Worm (Caenorhabditis elegans) whole organism, L4/young adult: ENCODE results near the gene nhr-255.

Experiments
- W03F9.2 ChIP-seq: fragments of 150-350 bp; optimal IDR thresholded peaks from 2 replicates; lab custom pipeline; 2014; ENCODE audit warnings: missing biosample characterization, missing genetic modification characterization
- dao-5 ChIP-seq: sonication (generic microtip); optimal IDR thresholded peaks from 2 replicates; lab custom pipeline; 2016; ENCODE audit warnings: missing genotype, missing genetic modification characterization, moderate library complexity, missing compliant biosample characterization
- him-1 ChIP-seq: sonication (generic microtip); optimal IDR thresholded peaks from 2 replicates; lab custom pipeline; 2016; ENCODE audit warnings: missing genotype, missing genetic modification reagents, missing genetic modification characterization, missing compliant biosample characterization

nhr-255 gene

DNA sequence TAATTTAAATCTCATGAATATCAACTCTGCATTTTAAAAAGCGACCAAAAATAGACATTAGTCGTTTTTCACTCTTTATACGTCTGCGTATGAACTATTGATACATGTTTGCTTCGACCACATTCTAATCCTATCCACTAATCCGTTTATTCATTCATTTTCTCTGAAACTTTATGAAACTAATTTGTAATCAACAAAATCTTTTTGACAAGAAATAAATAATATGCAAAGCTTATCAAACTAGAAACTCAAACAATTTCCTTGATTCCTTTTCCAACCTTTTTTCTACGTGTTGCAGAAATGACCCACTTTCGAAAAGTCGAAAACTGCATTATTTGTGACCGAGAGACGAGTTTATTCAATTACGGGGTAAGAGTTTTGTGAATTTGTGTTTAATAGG is at the start of gene nhr-255:
Gene nhr-255 (plus strand): TSS at position 301 of the 400 bp plus-strand sequence.
- TF ChIP-seq him-1 (tag; lab: Kevin White, UChicago) (no peak), dao-5 (tag; lab: Kevin White, UChicago) (no peak), W03F9.2 (tag; lab: Kevin White, UChicago) (no peak)

DNA sequence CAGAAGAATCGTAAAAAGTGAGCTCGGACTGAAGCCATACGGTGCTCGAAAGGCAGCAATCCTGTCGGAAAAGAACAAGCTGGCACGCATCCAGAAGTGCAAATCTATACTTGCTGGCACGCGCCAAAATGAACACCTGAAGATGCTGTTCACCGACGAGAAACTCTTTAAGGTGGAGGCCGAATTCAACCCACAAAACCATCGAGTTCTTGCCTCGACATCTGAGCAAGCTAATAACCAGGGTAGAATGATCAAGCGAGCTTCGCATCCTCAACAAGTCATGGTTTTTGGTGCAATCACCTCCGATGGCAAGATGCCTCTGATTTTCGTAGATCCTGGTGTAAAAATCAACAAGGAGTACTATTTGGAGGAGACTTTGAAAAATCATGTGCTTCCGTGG is 48.9 kb upstream of the nhr-255 start:
- TF ChIP-seq him-1 (tag; lab: Kevin White, UChicago) (no peak), W03F9.2 (tag; lab: Kevin White, UChicago) (no peak), dao-5 (tag; lab: Kevin White, UChicago) (no peak)

ce11 chrX:15696400-15696799 is 46.0 kb upstream of the nhr-255 start, which contains the start of gene ZK662.2:
Gene ZK662.2 (plus strand): TSS chrX:15696700.
- TF ChIP-seq W03F9.2 (tag; lab: Kevin White, UChicago) (no peak), dao-5 (tag; lab: Kevin White, UChicago) (no peak), him-1 (tag; lab: Kevin White, UChicago) (no peak)

DNA sequence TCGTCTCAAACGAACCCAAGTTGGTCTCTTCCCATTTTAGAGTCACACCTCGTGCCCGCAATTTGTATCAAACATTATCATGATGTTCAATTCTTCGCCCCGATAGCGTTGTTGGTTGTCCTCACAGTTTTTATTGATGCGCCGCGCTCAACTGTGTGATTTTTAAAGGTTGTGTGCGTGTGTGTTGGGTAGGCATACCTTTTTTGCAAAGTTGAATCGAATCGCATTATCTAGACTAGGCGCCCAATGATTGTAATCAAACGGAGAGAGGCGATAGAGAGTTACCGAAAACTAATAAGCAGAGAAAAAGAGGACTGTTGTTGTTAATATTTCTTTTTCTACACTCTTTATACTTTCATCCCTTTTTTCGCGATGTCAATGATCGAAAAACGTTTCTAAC is 42.2 kb upstream of the nhr-255 start:
- TF ChIP-seq him-1 (tag; lab: Kevin White, UChicago), result no peak

DNA sequence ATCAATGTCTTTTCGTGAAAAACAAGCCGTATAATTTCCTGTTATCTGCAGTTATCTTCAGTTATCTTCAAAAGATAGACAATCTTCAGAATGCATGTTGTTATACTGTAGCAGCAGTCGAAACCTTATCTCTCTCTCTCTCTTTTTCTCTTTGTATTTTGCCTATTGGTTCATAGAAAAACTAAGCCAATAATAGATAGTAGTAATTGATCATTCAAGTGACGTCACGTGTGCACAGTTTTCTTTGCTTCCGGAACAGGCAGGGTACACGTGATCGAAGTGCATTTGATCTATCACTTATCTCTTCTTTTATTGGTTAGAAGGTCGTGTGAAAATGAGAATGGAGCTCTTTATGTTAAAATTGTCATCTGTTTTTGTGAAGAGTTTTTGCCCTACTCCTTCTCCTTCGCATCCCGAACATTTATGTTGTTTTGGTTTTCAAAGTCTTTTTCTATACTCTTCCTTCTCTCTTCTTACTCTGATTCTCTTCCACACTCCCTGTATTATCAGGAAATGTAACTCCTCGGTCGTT is 37.8 kb upstream of the nhr-255 start:
- TF ChIP-seq W03F9.2 (tag; lab: Kevin White, UChicago) (no peak), him-1 (tag; lab: Kevin White, UChicago) (no peak), dao-5 (tag; lab: Kevin White, UChicago) (no peak)

DNA sequence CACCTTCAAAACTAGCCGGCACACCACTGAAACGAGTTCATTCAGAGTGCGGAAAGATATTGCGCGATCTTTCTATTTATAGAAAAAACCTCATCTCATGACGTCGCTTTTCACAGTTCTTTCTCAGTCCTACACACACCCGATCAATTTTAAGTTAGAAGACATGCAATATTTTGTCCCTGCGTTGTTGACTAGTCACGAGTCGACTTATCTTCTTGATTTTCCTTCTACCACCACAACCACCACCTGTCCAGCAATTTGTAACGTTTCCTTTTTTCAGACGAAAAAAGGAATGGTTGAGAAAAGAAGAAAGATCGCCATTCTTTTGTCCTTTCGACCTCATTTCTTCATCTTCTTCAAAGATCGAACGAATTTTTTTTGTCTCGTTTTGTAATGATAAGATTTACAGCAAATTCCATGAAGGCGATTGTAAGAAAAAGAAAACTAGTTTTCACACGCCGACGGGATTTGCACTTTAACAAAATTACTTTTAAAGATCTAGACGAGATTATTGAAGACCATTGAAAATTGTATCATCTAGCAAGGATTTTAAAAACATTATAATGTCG is 36.2 kb upstream of the nhr-255 start:
- TF ChIP-seq W03F9.2 (tag; lab: Kevin White, UChicago), result no peak
- no peak for TF ChIP-seq dao-5 (tag; lab: Kevin White, UChicago)
- no peak for TF ChIP-seq him-1 (tag; lab: Kevin White, UChicago)

- TF ChIP-seq him-1 (tag; lab: Kevin White, UChicago) (peak; percentile 39), W03F9.2 (tag; lab: Kevin White, UChicago) (no peak)
Measured at ce11 chrX:15707366-15707892, 35.0 kb upstream of the nhr-255 start.

DNA sequence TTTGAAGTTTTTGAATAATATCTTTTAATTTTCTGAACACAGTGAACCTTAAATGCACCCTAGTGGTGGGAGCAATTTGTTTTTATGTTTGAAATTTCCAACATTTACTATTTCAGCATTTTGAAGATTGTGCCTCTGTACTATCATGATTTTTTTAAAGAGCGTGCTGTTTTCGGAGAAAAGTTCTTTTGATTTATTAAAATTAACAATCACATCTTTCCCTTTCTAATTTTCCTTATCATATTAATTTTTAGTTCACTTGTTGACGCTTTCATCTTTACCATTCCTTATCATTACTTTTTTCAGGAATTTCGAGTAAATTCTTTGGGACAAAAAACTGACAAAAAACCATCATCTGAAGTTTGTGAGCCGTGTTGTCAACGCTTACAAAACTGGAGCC is 34.5 kb upstream of the nhr-255 start, which contains the start of gene nhr-48:
Gene nhr-48 (plus strand): TSS at position 301 of the 400 bp plus-strand sequence.
- TF ChIP-seq dao-5 (tag; lab: Kevin White, UChicago), result no peak
- no peak for TF ChIP-seq W03F9.2 (tag; lab: Kevin White, UChicago)
- TF ChIP-seq him-1 (tag; lab: Kevin White, UChicago), result no peak

DNA sequence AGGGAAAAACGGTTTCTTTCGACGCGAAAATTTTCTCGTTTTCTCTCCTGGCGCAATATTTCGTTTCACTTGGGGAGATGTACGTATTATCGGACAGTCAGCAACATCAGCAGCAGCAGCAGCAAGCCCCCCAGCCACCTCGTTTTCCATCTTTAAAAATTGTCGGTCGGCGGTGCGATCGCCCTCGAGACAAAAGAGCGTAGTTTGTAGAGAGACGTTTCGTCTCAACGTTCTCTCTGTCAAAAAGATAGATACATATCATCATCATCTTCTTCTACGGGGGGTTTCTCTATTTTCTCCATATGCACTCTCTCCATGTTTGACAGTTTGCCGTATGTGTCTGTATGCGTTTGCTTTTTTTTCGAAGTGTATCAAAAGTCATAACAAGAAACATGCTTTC is 32.8 kb upstream of the nhr-255 start:
- TF ChIP-seq W03F9.2 (tag; lab: Kevin White, UChicago) (no peak), him-1 (tag; lab: Kevin White, UChicago) (no peak), dao-5 (tag; lab: Kevin White, UChicago) (no peak)

ce11 chrX:15713189-15713588 is 29.2 kb upstream of the nhr-255 start:
- TF ChIP-seq dao-5 (tag; lab: Kevin White, UChicago), result no peak
- TF ChIP-seq him-1 (tag; lab: Kevin White, UChicago), result no peak
- no peak for TF ChIP-seq W03F9.2 (tag; lab: Kevin White, UChicago)

DNA sequence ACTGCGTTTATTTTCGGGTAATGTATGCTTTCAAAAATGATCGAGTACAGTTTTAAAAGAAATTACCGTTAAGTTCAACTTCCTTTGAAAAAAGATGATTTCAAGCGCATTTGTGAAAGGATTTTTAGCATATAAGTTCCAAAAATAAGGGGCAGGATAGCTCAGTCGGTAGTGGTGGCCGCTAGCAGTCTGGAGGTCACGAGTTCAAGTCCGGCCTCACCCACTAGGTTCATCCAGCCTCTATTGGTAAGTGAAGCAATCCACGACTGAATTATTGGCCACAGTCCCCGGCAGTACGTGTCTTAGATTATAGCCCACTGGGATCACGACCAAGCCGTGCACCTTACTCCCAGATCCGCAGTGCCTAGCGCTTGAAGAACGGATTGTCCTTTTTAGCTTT is 25.4 kb upstream of the nhr-255 start:
- TF ChIP-seq W03F9.2 (tag; lab: Kevin White, UChicago) (no peak), him-1 (tag; lab: Kevin White, UChicago) (no peak), dao-5 (tag; lab: Kevin White, UChicago) (no peak)

DNA sequence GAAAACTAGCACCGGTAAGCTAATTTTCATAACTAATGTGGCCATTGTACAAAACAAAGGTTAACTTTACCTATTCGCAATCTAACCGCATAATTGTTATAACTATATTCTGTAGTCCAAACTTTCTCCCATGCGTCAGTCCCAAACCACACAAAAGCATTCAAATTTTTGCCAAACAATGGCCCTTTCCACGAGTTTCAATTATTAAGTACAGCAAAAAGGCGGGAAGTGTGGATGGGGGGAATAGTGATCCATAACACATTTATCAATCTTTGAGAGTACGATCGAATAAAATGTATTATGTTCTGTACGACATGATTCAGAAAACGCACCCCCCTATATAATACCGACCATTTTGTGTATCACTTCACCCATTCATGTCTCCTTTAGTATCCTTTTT is 24.1 kb upstream of the nhr-255 start, which contains the start of gene ZK662.6:
Gene ZK662.6 (plus strand): TSS at position 301 of the 400 bp plus-strand sequence.
- no peak for TF ChIP-seq dao-5 (tag; lab: Kevin White, UChicago)
- no peak for TF ChIP-seq him-1 (tag; lab: Kevin White, UChicago)
- TF ChIP-seq W03F9.2 (tag; lab: Kevin White, UChicago), result no peak

DNA sequence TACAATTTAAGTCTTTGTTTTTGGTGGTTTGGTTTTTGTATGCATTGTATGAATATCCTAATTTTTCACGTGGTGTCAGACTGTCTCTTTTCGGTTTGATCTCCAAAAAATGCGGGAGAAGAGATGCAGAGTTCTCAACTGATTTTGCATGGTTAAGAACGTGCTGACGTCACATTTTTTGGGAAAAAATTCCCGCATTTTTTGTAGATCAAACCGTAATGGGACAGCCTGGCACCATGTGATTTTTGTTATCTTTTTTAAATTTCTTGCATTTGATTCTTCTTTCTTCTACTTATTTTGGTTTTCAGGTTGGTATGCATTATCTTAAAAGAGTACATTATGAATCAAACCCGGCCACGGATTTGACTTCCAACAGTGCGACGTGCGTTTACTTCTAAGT is 21.1 kb upstream of the nhr-255 start, which contains the start of gene ZK662.5:
Gene ZK662.5 (plus strand): TSS at position 301 of the 400 bp plus-strand sequence.
- TF ChIP-seq him-1 (tag; lab: Kevin White, UChicago), result no peak

- no peak for TF ChIP-seq W03F9.2 (tag; lab: Kevin White, UChicago)
- TF ChIP-seq him-1 (tag; lab: Kevin White, UChicago), result no peak
- no peak for TF ChIP-seq dao-5 (tag; lab: Kevin White, UChicago)
Measured at ce11 chrX:15724994-15725393, 17.4 kb upstream of the nhr-255 start.
